Worm (Caenorhabditis elegans): ENCODE results near the gene madf-5.

Gene madf-5

ce11 chrII:14616927-14617326, 43.5 kb downstream of the madf-5 start (continued):
- TF ChIP-seq Y79H2A.3 (GFP tag; conservative IDR thresholded peaks at IDR 0.05) (0 out of 2 replicates have a peak, but pooled peaks have one; percentile 33), Y95B8A.8 (GFP tag; IDR thresholded peaks at IDR 0.05) (0 out of 2 replicates have a peak, but pooled peaks have one; percentile 16), snpc-1.3 (tag; optimal IDR thresholded peaks at IDR 0.05; ENCODE audit: insufficient read depth) (peak; percentile 55), gei-17 (GFP tag; optimal IDR thresholded peaks at IDR 0.05) (no peak), Y56A3A.18 (GFP tag; IDR thresholded peaks at IDR 0.05) (0 out of 2 replicates have a peak, but pooled peaks have one; percentile 41), nhr-80 (tag; optimal IDR thresholded peaks at IDR 0.05) (peak; percentile 30), K11D2.4 (GFP tag; IDR thresholded peaks at IDR 0.05) (0 out of 2 replicates have a peak, but pooled peaks have one; percentile 50), lin-54 (GFP tag; optimal IDR thresholded peaks at IDR 0.05) (no peak), ZK185.1 (tag; optimal IDR thresholded peaks at IDR 0.05; ENCODE audit: poor library complexity, severe bottlenecking) (peak; percentile 66), die-1 (tag; optimal IDR thresholded peaks at IDR 0.05) (peak; percentile 94), sptf-2 (GFP tag; optimal IDR thresholded peaks at IDR 0.05) (peak; percentile 8), cebp-2 (GFP tag; IDR thresholded peaks at IDR 0.05) (peak; percentile 88; the same call in 1 of the 2 replicates), ztf-26 (tag; optimal IDR thresholded peaks at IDR 0.05) (peak; percentile 54), rec-8 (tag; optimal IDR thresholded peaks at IDR 0.05) (peak; percentile 77 to 87)

- TF ChIP-seq egl-44 (GFP tag; IDR thresholded peaks at IDR 0.05) (no peak), ceh-40 (GFP tag; IDR thresholded peaks at IDR 0.05) (no peak), Y67H2A.10 (GFP tag; conservative IDR thresholded peaks at IDR 0.05) (no peak), madf-10 (tag; optimal IDR thresholded peaks at IDR 0.05) (no peak), mxl-1 (tag; optimal IDR thresholded peaks at IDR 0.05) (no peak), K11D2.4 (GFP tag; IDR thresholded peaks at IDR 0.05) (no peak), T26A5.8 (tag; optimal IDR thresholded peaks at IDR 0.05) (no peak), dpff-1 (tag; optimal IDR thresholded peaks at IDR 0.05) (no peak), die-1 (tag; optimal IDR thresholded peaks at IDR 0.05) (no peak), aptf-3 (GFP tag; IDR thresholded peaks at IDR 0.05) (no peak), F39B2.1 (GFP tag; IDR thresholded peaks at IDR 0.05) (no peak), ceh-100 (GFP tag; IDR thresholded peaks at IDR 0.05) (no peak)
These were observed 44.7 kb downstream of the madf-5 start for ce11 chrII:14618158-14618557.

ce11 chrII:14618764-14619163, 45.3 kb downstream of the madf-5 start:
- TF ChIP-seq F23B12.7 (tag; optimal IDR thresholded peaks at IDR 0.05; ENCODE audit: insufficient read depth): no peak
- TF ChIP-seq efl-1 (GFP tag; optimal IDR thresholded peaks at IDR 0.05): no peak
- no peak for TF ChIP-seq rec-8 (tag; optimal IDR thresholded peaks at IDR 0.05)
- no peak for TF ChIP-seq K11D2.4 (GFP tag; IDR thresholded peaks at IDR 0.05)
- TF ChIP-seq akir-1 (GFP tag; optimal IDR thresholded peaks at IDR 0.05): no peak
- TF ChIP-seq unc-130 (GFP tag; optimal IDR thresholded peaks at IDR 0.05): no peak
- no peak for TF ChIP-seq C17E4.6 (GFP tag; IDR thresholded peaks at IDR 0.05)
- no peak for TF ChIP-seq nfya-2 (GFP tag; IDR thresholded peaks at IDR 0.05)
- TF ChIP-seq tbx-9 (tag; optimal IDR thresholded peaks at IDR 0.05; ENCODE audit: borderline replicate concordance): no peak
- TF ChIP-seq him-1 (tag; optimal IDR thresholded peaks at IDR 0.05): no peak

- TF ChIP-seq lin-54 (GFP tag; optimal IDR thresholded peaks at IDR 0.05) (no peak), F57C9.4 (tag; optimal IDR thresholded peaks at IDR 0.05) (no peak), nfya-1 (tag; optimal IDR thresholded peaks at IDR 0.05; ENCODE audit: borderline replicate concordance, insufficient read depth) (no peak), egl-44 (GFP tag; IDR thresholded peaks at IDR 0.05) (no peak), akir-1 (GFP tag; optimal IDR thresholded peaks at IDR 0.05) (no peak), athp-1 (tag; optimal IDR thresholded peaks at IDR 0.05) (no peak), ztf-26 (tag; optimal IDR thresholded peaks at IDR 0.05) (no peak), snpc-4 (GFP tag; optimal IDR thresholded peaks at IDR 0.05) (no peak), snpc-4 (tag; optimal IDR thresholded peaks at IDR 0.05) (no peak), hmg-20 (GFP tag; IDR thresholded peaks at IDR 0.05) (no peak), let-526 (GFP tag; IDR thresholded peaks at IDR 0.05) (no peak), F22D6.2 (tag; optimal IDR thresholded peaks at IDR 0.05) (no peak), aptf-3 (GFP tag; IDR thresholded peaks at IDR 0.05) (no peak), C17E4.6 (GFP tag; IDR thresholded peaks at IDR 0.05) (no peak), hsf-1 (GFP tag; IDR thresholded peaks at IDR 0.05) (no peak), lag-1 (GFP tag; IDR thresholded peaks at IDR 0.05) (no peak)
These were observed 46.4 kb downstream of the madf-5 start for ce11 chrII:14619806-14620205.
